Fruit fly (Drosophila melanogaster) whole organism, wandering third instar larva: ENCODE data around the gene NUCB1.

Experiments used
- CG32264 ChIP-seq: fragments of 200-800 bp; sonication (Bioruptor generic); optimal IDR thresholded peaks from 2 replicates; lab custom pipeline; 2016; ENCODE audit warnings: missing biosample characterization, missing genetic modification characterization
- CG9705 ChIP-seq: fragments of 200-800 bp; sonication (Bioruptor generic); optimal IDR thresholded peaks from 2 replicates; lab custom pipeline; 2018; ENCODE audit warnings: missing biosample characterization, mild to moderate bottlenecking, missing genetic modification characterization
- CrebA ChIP-seq: fragments of 200-800 bp; sonication (Bioruptor generic); optimal IDR thresholded peaks from 2 replicates; lab custom pipeline; 2016; ENCODE audit warnings: missing biosample characterization, mild to moderate bottlenecking, missing genetic modification characterization, borderline replicate concordance
- Dfd ChIP-seq: fragments of >200 bp; optimal IDR thresholded peaks from 2 replicates; lab custom pipeline; 2017; ENCODE audit warnings: missing biosample characterization, missing genetic modification characterization
- Dif ChIP-seq: fragments of 200-275, 200-300 bp; sonication (Bioruptor generic); optimal IDR thresholded peaks from 2 replicates; lab custom pipeline; 2018; ENCODE audit warnings: missing biosample characterization, missing genetic modification characterization; ENCODE audit not compliant: partially characterized antibody
- GATAd ChIP-seq: sonication (Bioruptor generic); optimal IDR thresholded peaks from 2 replicates; lab custom pipeline; 2016; ENCODE audit warnings: missing biosample characterization, missing genetic modification characterization
- HLH106 ChIP-seq: fragments of 200-800 bp; optimal IDR thresholded peaks from 3 replicates; lab custom pipeline; 2019; ENCODE audit warnings: missing biosample characterization, mild to moderate bottlenecking, missing genetic modification characterization, moderate library complexity
- Hnf4 ChIP-seq: fragments of 200-800 bp; sonication (Bioruptor generic); optimal IDR thresholded peaks from 2 replicates; lab custom pipeline; 2016; ENCODE audit warnings: missing biosample characterization, mild to moderate bottlenecking, missing genetic modification characterization
- Hr78 ChIP-seq: fragments of >200 bp; optimal IDR thresholded peaks from 2 replicates; lab custom pipeline; 2017; ENCODE audit warnings: missing biosample characterization, missing genetic modification characterization
- Hr83 ChIP-seq: fragments of 200-300 bp; sonication (Bioruptor generic); optimal IDR thresholded peaks from 2 replicates; lab custom pipeline; 2016; ENCODE audit warnings: missing biosample characterization, mild to moderate bottlenecking, missing genetic modification characterization, moderate library complexity; ENCODE audit not compliant: poor library complexity, severe bottlenecking
- Jra ChIP-seq: sonication (Bioruptor generic); optimal IDR thresholded peaks from 2 replicates; lab custom pipeline; 2016; ENCODE audit warnings: missing biosample characterization, missing genetic modification characterization
- Mio ChIP-seq: sonication (Bioruptor generic); optimal IDR thresholded peaks from 2 replicates; lab custom pipeline; 2016; ENCODE audit warnings: missing biosample characterization, missing genetic modification characterization
- Myc ChIP-seq: fragments of >200 bp; optimal IDR thresholded peaks from 2 replicates; lab custom pipeline; 2017
- N ChIP-seq: fragments of >200 bp; optimal IDR thresholded peaks from 2 replicates; lab custom pipeline; 2018; ENCODE audit warnings: missing biosample characterization, missing external identifiers, missing genetic modification characterization
- OdsH ChIP-seq: fragments of 200-800 bp; sonication (Bioruptor generic); optimal IDR thresholded peaks from 2 replicates; lab custom pipeline; 2016; ENCODE audit warnings: missing biosample characterization, mild to moderate bottlenecking, missing genetic modification characterization
- Rel ChIP-seq, 2 experiments: fragments of 200-800 bp; sonication (Bioruptor generic) in 1 of 2; optimal IDR thresholded peaks; 2 replicates in 1 of 2; 3 replicates in 1 of 2; lab custom pipeline; 2016 to 2019; ENCODE audit warnings: mild to moderate bottlenecking in 2 of 2, missing biosample characterization in 2 of 2, missing genetic modification characterization in 2 of 2, moderate library complexity in 1 of 2
- Sp1 ChIP-seq: fragments of 200-800 bp; sonication (Bioruptor generic); optimal IDR thresholded peaks from 3 replicates; lab custom pipeline; 2019; ENCODE audit warnings: missing biosample characterization, mild to moderate bottlenecking, missing genetic modification characterization, moderate library complexity
- Vsx2 ChIP-seq: fragments of 200-300, 225-300 bp; sonication (Bioruptor generic); optimal IDR thresholded peaks from 2 replicates; lab custom pipeline; 2018; ENCODE audit warnings: missing biosample characterization, missing genetic modification characterization; ENCODE audit not compliant: partially characterized antibody
- br ChIP-seq: fragments of 200-800 bp; sonication (Bioruptor generic); optimal IDR thresholded peaks from 2 replicates; lab custom pipeline; 2016; ENCODE audit warnings: missing biosample characterization, missing genetic modification characterization
- brk ChIP-seq: fragments of 200-800 bp; sonication (Bioruptor generic); optimal IDR thresholded peaks from 2 replicates; lab custom pipeline; 2016; ENCODE audit warnings: missing biosample characterization, mild to moderate bottlenecking, missing genetic modification characterization
- dl ChIP-seq, 2 experiments: fragments of 175-275, 200-275 bp in 1 of 2; fragments of 200-275 bp in 1 of 2; sonication (Bioruptor generic); optimal IDR thresholded peaks; lab custom pipeline; 2018; ENCODE audit warnings: mild to moderate bottlenecking in 2 of 2, missing biosample characterization in 2 of 2, missing genetic modification characterization in 2 of 2, moderate library complexity in 2 of 2; ENCODE audit not compliant: partially characterized antibody in 2 of 2, insufficient read depth in 1 of 2
- dmrt93B ChIP-seq: fragments of 200-800 bp; sonication (Bioruptor generic); optimal IDR thresholded peaks from 2 replicates; lab custom pipeline; 2018; ENCODE audit warnings: missing biosample characterization, mild to moderate bottlenecking, missing genetic modification characterization
- ey ChIP-seq: fragments of 200-800 bp; sonication (Bioruptor generic); optimal IDR thresholded peaks from 2 replicates; lab custom pipeline; 2016; ENCODE audit warnings: missing biosample characterization, missing genetic modification characterization
- foxo ChIP-seq, 2 experiments: fragments of 200-800 bp; sonication (Bioruptor generic); optimal IDR thresholded peaks; 2 replicates in 1 of 2; 3 replicates in 1 of 2; lab custom pipeline; 2016 to 2017; ENCODE audit warnings: missing biosample characterization in 2 of 2, missing genetic modification characterization in 2 of 2
- fru ChIP-seq: fragments of 200-800 bp; sonication (Bioruptor generic); optimal IDR thresholded peaks from 3 replicates; lab custom pipeline; 2016; ENCODE audit warnings: missing biosample characterization, mild to moderate bottlenecking, missing genetic modification characterization
- h ChIP-seq: fragments of 200-800 bp; sonication (Bioruptor generic); optimal IDR thresholded peaks from 3 replicates; lab custom pipeline; 2016; ENCODE audit warnings: missing biosample characterization, mild to moderate bottlenecking, missing genetic modification characterization
- jim ChIP-seq: fragments of 175-275, 200-325 bp; sonication (Bioruptor generic); optimal IDR thresholded peaks from 2 replicates; lab custom pipeline; 2016; ENCODE audit warnings: missing biosample characterization, mild to moderate bottlenecking, missing genetic modification characterization
- lola ChIP-seq: fragments of >200 bp; optimal IDR thresholded peaks from 2 replicates; lab custom pipeline; 2017; ENCODE audit warnings: missing biosample characterization, missing genetic modification characterization
- pan ChIP-seq: fragments of >200 bp; optimal IDR thresholded peaks from 2 replicates; lab custom pipeline; 2017
- psq ChIP-seq: fragments of 200-800 bp; sonication (Bioruptor generic); optimal IDR thresholded peaks from 3 replicates; lab custom pipeline; 2017; ENCODE audit warnings: missing biosample characterization, mild to moderate bottlenecking, missing genetic modification characterization, moderate library complexity
- rgr ChIP-seq: fragments of 200-800 bp; sonication (Bioruptor generic); optimal IDR thresholded peaks from 3 replicates; lab custom pipeline; 2016; ENCODE audit warnings: missing biosample characterization, mild to moderate bottlenecking, missing genetic modification characterization
- sage ChIP-seq: fragments of 200-800 bp; sonication (Bioruptor generic); optimal IDR thresholded peaks from 2 replicates; lab custom pipeline; 2016; ENCODE audit warnings: missing biosample characterization, mild to moderate bottlenecking, missing genetic modification characterization
- sv ChIP-seq: fragments of 200-800 bp; sonication (Bioruptor generic); optimal IDR thresholded peaks from 3 replicates; lab custom pipeline; 2016; ENCODE audit warnings: missing biosample characterization, missing genetic modification characterization
- tai ChIP-seq: sonication (Bioruptor generic); optimal IDR thresholded peaks from 2 replicates; lab custom pipeline; 2016; ENCODE audit warnings: missing biosample characterization, missing genetic modification characterization
- usp ChIP-seq: fragments of >200 bp; optimal IDR thresholded peaks from 2 replicates; lab custom pipeline; 2017; ENCODE audit warnings: missing biosample characterization, missing genetic modification characterization
- woc ChIP-seq: sonication (Bioruptor generic); optimal IDR thresholded peaks from 2 replicates; lab custom pipeline; 2016; ENCODE audit warnings: missing biosample characterization, mild to moderate bottlenecking, missing genetic modification characterization

The NUCB1 gene

DNA sequence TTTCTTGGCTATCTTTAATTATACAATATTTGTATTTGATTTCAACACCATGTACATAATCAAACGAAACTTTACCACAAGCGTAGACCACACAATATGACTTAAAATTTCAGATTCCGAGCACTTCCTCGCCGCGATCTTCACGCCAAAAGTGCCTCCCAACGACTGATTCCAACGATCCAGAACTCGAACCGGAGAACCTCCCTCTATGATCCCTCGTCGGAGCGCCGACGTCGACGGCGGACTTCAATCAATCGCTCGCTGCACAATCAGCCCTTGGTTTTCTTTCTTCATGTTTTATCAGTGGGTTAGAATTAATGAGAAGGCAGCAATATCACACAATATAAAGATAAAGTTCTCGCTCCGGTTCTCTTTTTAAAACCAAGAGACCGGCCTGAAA is 38.1 kb downstream of the NUCB1 start, which contains the start of the genes Adgf-A and Adgf-A2:
Adgf-A (minus strand) TSS at position 172 of the 400 bp plus-strand sequence.
Adgf-A2 (minus strand) TSS at position 172 of the 400 bp plus-strand sequence.
- TF ChIP-seq OdsH (GFP tag; lab: Kevin White, UChicago): no peak
- TF ChIP-seq N (GFP tag; lab: Kevin White, UChicago): no peak
- TF ChIP-seq fru (GFP tag; lab: Kevin White, UChicago): no peak
- TF ChIP-seq Sp1 (GFP tag; lab: Kevin White, UChicago): no peak
- no peak for TF ChIP-seq dl (GFP tag; optimal IDR thresholded peaks at IDR 0.05; lab: Kevin White, UChicago; ENCODE audit: insufficient read depth in 1 of 2, partially characterized antibody in 2 of 2)
- no peak for TF ChIP-seq h (GFP tag; lab: Kevin White, UChicago)
- no peak for TF ChIP-seq foxo (GFP tag; optimal IDR thresholded peaks at IDR 0.05; lab: Kevin White, UChicago)
- TF ChIP-seq GATAd (GFP tag; lab: Kevin White, UChicago): no peak
- TF ChIP-seq brk (GFP tag; lab: Kevin White, UChicago): no peak
- TF ChIP-seq CG32264 (GFP tag; lab: Kevin White, UChicago): no peak
- no peak for TF ChIP-seq lola (GFP tag; lab: Kevin White, UChicago)
- no peak for TF ChIP-seq Dfd
- TF ChIP-seq Dif (GFP tag; lab: Kevin White, UChicago): no peak
- no peak for TF ChIP-seq HLH106 (tag; lab: Kevin White, UChicago)
- TF ChIP-seq Hr83 (GFP tag; lab: Kevin White, UChicago): no peak
- no peak for TF ChIP-seq Vsx2 (GFP tag; lab: Kevin White, UChicago)
- no peak for TF ChIP-seq jim (GFP tag; lab: Kevin White, UChicago)
- TF ChIP-seq Myc: no peak

DNA sequence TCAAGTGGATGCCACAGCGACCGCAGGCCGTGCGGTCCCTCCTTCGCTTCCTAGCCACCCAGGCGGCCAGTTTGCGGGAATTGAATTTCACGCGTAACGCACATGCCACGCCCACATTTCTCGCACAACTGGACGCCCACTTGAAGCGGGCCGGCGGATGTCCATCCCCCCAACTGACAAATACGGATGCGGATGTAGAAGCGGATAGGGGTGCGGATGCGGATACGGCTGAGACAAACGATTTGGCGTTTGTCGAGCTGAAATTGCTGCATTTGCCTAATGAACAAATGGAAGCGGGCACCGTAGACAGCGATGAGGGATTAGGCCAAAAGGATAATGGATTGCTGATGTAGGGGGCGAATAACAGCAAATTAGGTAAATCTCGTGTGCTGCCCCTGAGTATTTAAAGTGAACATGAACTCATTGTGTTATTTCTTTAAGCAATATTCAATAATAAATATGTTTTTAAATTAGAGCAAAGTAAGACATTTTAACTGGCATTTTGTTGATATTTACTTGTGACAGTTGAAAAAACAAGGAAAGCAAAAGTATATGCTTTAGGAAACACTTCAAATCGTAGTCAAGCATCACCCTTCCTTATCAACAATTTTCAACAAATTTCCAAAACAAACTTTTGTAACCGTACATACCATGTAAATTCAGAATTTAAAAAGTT is 42.9 kb downstream of the NUCB1 start, which contains the start of gene CG32181:
CG32181 (plus strand) TSS at position 626 of the 676 bp plus-strand sequence.
- TF ChIP-seq sage (GFP tag; lab: Kevin White, UChicago) (no peak), Rel (GFP tag; optimal IDR thresholded peaks at IDR 0.05; lab: Kevin White, UChicago) (no peak), Rel (tag; optimal IDR thresholded peaks at IDR 0.05; lab: Kevin White, UChicago) (no peak), HLH106 (tag; lab: Kevin White, UChicago) (no peak), Hr83 (GFP tag; lab: Kevin White, UChicago) (no peak), woc (GFP tag; lab: Kevin White, UChicago) (no peak), lola (GFP tag; lab: Kevin White, UChicago) (no peak), jim (GFP tag; lab: Kevin White, UChicago) (no peak), Dif (GFP tag; lab: Kevin White, UChicago) (no peak), Hr78 (GFP tag; lab: Kevin White, UChicago) (no peak), dmrt93B (GFP tag; lab: Kevin White, UChicago) (no peak), Vsx2 (GFP tag; lab: Kevin White, UChicago) (no peak)

DNA sequence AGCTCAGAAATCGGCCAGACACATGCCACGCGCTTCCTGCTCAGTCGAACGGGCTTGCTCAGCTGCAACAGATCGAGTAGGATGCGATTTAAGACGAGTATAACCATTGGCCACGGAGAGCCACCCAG is 44.1 kb downstream of the NUCB1 start, which contains the start of gene CG32182:
CG32182 (plus strand) TSS at position 29 of the 128 bp plus-strand sequence.
- no peak for TF ChIP-seq usp

DNA sequence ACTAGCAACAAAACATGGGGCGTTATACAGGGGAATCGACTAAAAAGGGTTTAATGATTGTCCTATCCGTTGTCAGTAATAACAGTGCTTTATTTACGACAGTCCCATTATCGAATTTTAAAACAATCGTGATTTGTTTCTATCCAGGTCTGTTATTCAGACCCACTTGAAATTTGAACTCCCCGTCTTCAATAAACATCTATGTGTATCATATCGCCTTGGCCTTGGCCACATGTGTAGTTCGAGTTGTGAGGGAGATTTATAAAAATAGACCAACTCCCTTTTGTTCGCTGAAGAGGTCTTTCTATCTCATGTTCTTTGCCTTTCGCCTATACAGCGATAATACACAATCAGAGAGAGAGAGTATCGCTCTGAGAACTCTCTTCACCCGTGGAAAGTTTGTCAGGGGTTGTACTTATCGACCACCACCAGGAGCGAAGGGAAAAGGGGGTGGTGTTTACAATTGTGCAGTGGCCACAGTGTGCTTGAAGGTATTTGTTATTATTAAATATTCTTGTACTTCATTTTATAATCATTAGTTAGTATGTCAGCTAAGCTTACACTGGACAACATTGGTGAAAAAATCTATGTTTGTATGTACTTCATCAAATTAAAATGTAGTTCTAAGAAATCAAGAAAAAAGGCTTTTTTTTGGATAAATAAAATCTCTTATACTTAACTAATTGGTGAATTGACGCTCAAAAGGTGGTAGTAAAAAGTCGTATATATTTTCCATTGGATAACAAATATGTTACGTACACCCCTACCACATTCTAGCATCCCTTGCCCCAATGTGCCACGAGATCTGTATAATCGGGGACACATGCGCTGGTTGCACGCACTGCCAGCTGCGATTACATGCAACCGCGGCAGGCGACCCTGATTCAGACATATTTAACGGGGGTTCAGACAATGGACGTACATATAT is 44.7 kb downstream of the NUCB1 start:
- TF ChIP-seq ey (GFP tag; lab: Kevin White, UChicago) (peak; percentile 45), sv (peak; percentile 34), Vsx2 (GFP tag; lab: Kevin White, UChicago) (no peak), usp (no peak), Mio (GFP tag; lab: Kevin White, UChicago) (no peak), HLH106 (tag; lab: Kevin White, UChicago) (peak; percentile 67), br (peak; percentile 56), lola (GFP tag; lab: Kevin White, UChicago) (no peak), Dfd (no peak), CrebA (GFP tag; lab: Kevin White, UChicago) (no peak), CG32264 (GFP tag; lab: Kevin White, UChicago) (peak; percentile 3), sage (GFP tag; lab: Kevin White, UChicago) (no peak), rgr (GFP tag; lab: Kevin White, UChicago) (peak; percentile 55), psq (GFP tag; lab: Kevin White, UChicago) (peak; percentile 50), Rel (GFP tag; optimal IDR thresholded peaks at IDR 0.05; lab: Kevin White, UChicago) (no peak), Rel (tag; optimal IDR thresholded peaks at IDR 0.05; lab: Kevin White, UChicago) (no peak), brk (GFP tag; lab: Kevin White, UChicago) (no peak), h (GFP tag; lab: Kevin White, UChicago) (peak; percentile 73), fru (GFP tag; lab: Kevin White, UChicago) (peak; percentile 77), Jra (GFP tag; lab: Kevin White, UChicago) (no peak), woc (GFP tag; lab: Kevin White, UChicago) (peak; percentile 65), pan (lab: Kevin White, UChicago) (no peak), foxo (GFP tag; optimal IDR thresholded peaks at IDR 0.05; lab: Kevin White, UChicago) (peak in 1 of 2 experiments; percentile 76), Sp1 (GFP tag; lab: Kevin White, UChicago) (peak; percentile 67), CG9705 (peak; percentile 27), dmrt93B (GFP tag; lab: Kevin White, UChicago) (peak; percentile 57), Myc (no peak), GATAd (GFP tag; lab: Kevin White, UChicago) (no peak), Dif (GFP tag; lab: Kevin White, UChicago) (peak; percentile 43), tai (GFP tag; lab: Kevin White, UChicago) (no peak), N (GFP tag; lab: Kevin White, UChicago) (no peak), Hnf4 (GFP tag; lab: Kevin White, UChicago) (peak; percentile 16)
